Fruit fly (Drosophila melanogaster): ENCODE results near the gene CG7142.

The CG7142 gene

dm6 chr3R:18314824-18315690 is 35.7 kb upstream of the CG7142 start (continued):
- peak; percentile 41; the same call in 1 of the 2 replicates for TF ChIP-seq CG31224 (GFP tag; IDR thresholded peaks at IDR 0.05)
- TF ChIP-seq Dip2 (GFP tag; IDR thresholded peaks at IDR 0.05), result no peak
- no peak for TF ChIP-seq cwo (GFP tag; optimal IDR thresholded peaks at IDR 0.05)
- TF ChIP-seq CG2889 (GFP tag; IDR thresholded peaks at IDR 0.05), result peak; percentile 31; the same call in 1 of the 3 replicates
- TF ChIP-seq CG12769 (tag; optimal IDR thresholded peaks at IDR 0.05), result peak; percentile 73
- no peak for TF ChIP-seq cad (GFP tag; optimal IDR thresholded peaks at IDR 0.05)
- peak; percentile 23 for TF ChIP-seq CG8944 (GFP tag; optimal IDR thresholded peaks at IDR 0.05)
- peak; percentile 12; the same call in 1 of the 2 replicates for TF ChIP-seq Drgx (GFP tag; IDR thresholded peaks at IDR 0.05)
- TF ChIP-seq eyg (GFP tag; optimal IDR thresholded peaks at IDR 0.05), result no peak
- TF ChIP-seq CG11723 (GFP tag; optimal IDR thresholded peaks at IDR 0.05), result no peak
- TF ChIP-seq kay (GFP tag; optimal IDR thresholded peaks at IDR 0.05), result no peak
- TF ChIP-seq CG14667 (GFP tag; IDR thresholded peaks at IDR 0.05), result 0 out of 2 replicates have a peak, but pooled peaks have one; percentile 19
- TF ChIP-seq Stat92E (GFP tag; optimal IDR thresholded peaks at IDR 0.05), result no peak
- no peak for TF ChIP-seq emc (GFP tag; optimal IDR thresholded peaks at IDR 0.05)
- 0 out of 2 replicates have a peak, but pooled peaks have one; percentile 45 for TF ChIP-seq NFAT (GFP tag; IDR thresholded peaks at IDR 0.05)
- TF ChIP-seq B-H1 (GFP tag; IDR thresholded peaks at IDR 0.05), result no peak; the same call in 2 of the 3 replicates
- no peak for TF ChIP-seq tin (GFP tag; optimal IDR thresholded peaks at IDR 0.05)
- no peak for TF ChIP-seq Rx (GFP tag; IDR thresholded peaks at IDR 0.05)
- no peak for TF ChIP-seq Abd-B (GFP tag; optimal IDR thresholded peaks at IDR 0.05)
- no peak for TF ChIP-seq wor (GFP tag; IDR thresholded peaks at IDR 0.05)
- no peak for TF ChIP-seq Doc2 (GFP tag; IDR thresholded peaks at IDR 0.05)
- no peak for TF ChIP-seq CG6272 (GFP tag; IDR thresholded peaks at IDR 0.05)
- TF ChIP-seq lab (GFP tag; optimal IDR thresholded peaks at IDR 0.05), result peak; percentile 58
- peak; percentile 63 for TF ChIP-seq zf30C (GFP tag; optimal IDR thresholded peaks at IDR 0.05)
- TF ChIP-seq CG17568 (GFP tag; optimal IDR thresholded peaks at IDR 0.05), result no peak
- no peak for TF ChIP-seq Hmx (GFP tag; optimal IDR thresholded peaks at IDR 0.05)
- peak; percentile 62 to 66 for TF ChIP-seq Trl (optimal IDR thresholded peaks at IDR 0.05)
- TF ChIP-seq Trl (GFP tag; optimal IDR thresholded peaks at IDR 0.05), result peak; percentile 2
- peak; percentile 30 for TF ChIP-seq disco-r (GFP tag; optimal IDR thresholded peaks at IDR 0.05)
- no peak for TF ChIP-seq TFAM (GFP tag; optimal IDR thresholded peaks at IDR 0.05)
- no peak for TF ChIP-seq jing (GFP tag; optimal IDR thresholded peaks at IDR 0.05)
- peak; percentile 40 for TF ChIP-seq CG9932 (GFP tag; IDR thresholded peaks at IDR 0.05)
- TF ChIP-seq HLHmδ (GFP tag; optimal IDR thresholded peaks at IDR 0.05), result no peak
- peak; percentile 19 for TF ChIP-seq CG12391 (tag; optimal IDR thresholded peaks at IDR 0.05)
- TF ChIP-seq gsb-n (tag; optimal IDR thresholded peaks at IDR 0.05), result peak; percentile 6
- TF ChIP-seq MBD-R2 (GFP tag; IDR thresholded peaks at IDR 0.05), result peak; percentile 21; the same call in 1 of the 2 replicates
- TF ChIP-seq h (optimal IDR thresholded peaks at IDR 0.05), result no peak
- peak; percentile 96 for TF ChIP-seq abd-A (tag; optimal IDR thresholded peaks at IDR 0.05)
- TF ChIP-seq Taf1 (GFP tag; IDR thresholded peaks at IDR 0.05), result no peak
- no peak for TF ChIP-seq CG3065 (GFP tag; optimal IDR thresholded peaks at IDR 0.05)
- TF ChIP-seq gt (GFP tag; IDR thresholded peaks at IDR 0.05), result no peak
- TF ChIP-seq sc (optimal IDR thresholded peaks at IDR 0.05), result no peak
- no peak for TF ChIP-seq sc (GFP tag; optimal IDR thresholded peaks at IDR 0.05)
- TF ChIP-seq CG4854 (GFP tag; optimal IDR thresholded peaks at IDR 0.05), result no peak
- no peak for TF ChIP-seq chm (GFP tag; IDR thresholded peaks at IDR 0.05)
- peak; percentile 20 for TF ChIP-seq pho (GFP tag; optimal IDR thresholded peaks at IDR 0.05)
- no peak for TF ChIP-seq pita (GFP tag; optimal IDR thresholded peaks at IDR 0.05)
- TF ChIP-seq pzg (GFP tag; optimal IDR thresholded peaks at IDR 0.05), result no peak
- no peak for TF ChIP-seq sqz (GFP tag; optimal IDR thresholded peaks at IDR 0.05)
- no peak for TF ChIP-seq CG10654 (GFP tag; optimal IDR thresholded peaks at IDR 0.05)
- TF ChIP-seq CG17361 (GFP tag; IDR thresholded peaks at IDR 0.05), result peak; percentile 56; the same call in 2 of the 3 replicates
